Worm (Caenorhabditis elegans) whole organism, L4 larva: ENCODE results near the gene srm-2.

ENCODE experiments used
- D1046.2 ChIP-seq: fragments of 200-800 bp; sonication (Bioruptor generic); IDR thresholded peaks from 2 replicates; pipeline ENCODE4 v1.3.6; 2022; ENCODE audit warnings: missing genetic modification characterization, missing compliant biosample characterization
- ceh-44 ChIP-seq: fragments of 200-800 bp; sonication (Bioruptor generic); IDR thresholded peaks from 2 replicates; pipeline ENCODE4 v1.3.6; 2022; ENCODE audit warnings: missing genetic modification reagents, missing genetic modification characterization, missing compliant biosample characterization
- egl-27 ChIP-seq: sonication (generic microtip); optimal IDR thresholded peaks from 3 replicates; lab custom pipeline; 2017; ENCODE audit warnings: missing biosample characterization, missing genetic modification reagents, missing genetic modification characterization
- lin-1 ChIP-seq: fragments of 200-800 bp; sonication (Bioruptor generic); IDR thresholded peaks from 2 replicates; pipeline ENCODE4 v1.3.6; 2022; ENCODE audit warnings: missing genetic modification reagents, missing genetic modification characterization, missing compliant biosample characterization
- lin-39 ChIP-seq: fragments of 150-350 bp; optimal IDR thresholded peaks from 2 replicates; lab custom pipeline; 2014; ENCODE audit warnings: missing biosample characterization, missing genetic modification reagents, missing genetic modification characterization
- nhr-6 ChIP-seq: fragments of 150-350 bp; optimal IDR thresholded peaks from 2 replicates; lab custom pipeline; 2014; ENCODE audit warnings: missing biosample characterization, missing genetic modification characterization
- ztf-11 ChIP-seq: fragments of 150-350 bp; optimal IDR thresholded peaks from 2 replicates; lab custom pipeline; 2014; ENCODE audit warnings: missing biosample characterization, missing genetic modification characterization
- ztf-7 ChIP-seq: fragments of 150-350 bp; optimal IDR thresholded peaks from 2 replicates; lab custom pipeline; 2014; ENCODE audit warnings: missing biosample characterization, missing genetic modification characterization

DNA sequence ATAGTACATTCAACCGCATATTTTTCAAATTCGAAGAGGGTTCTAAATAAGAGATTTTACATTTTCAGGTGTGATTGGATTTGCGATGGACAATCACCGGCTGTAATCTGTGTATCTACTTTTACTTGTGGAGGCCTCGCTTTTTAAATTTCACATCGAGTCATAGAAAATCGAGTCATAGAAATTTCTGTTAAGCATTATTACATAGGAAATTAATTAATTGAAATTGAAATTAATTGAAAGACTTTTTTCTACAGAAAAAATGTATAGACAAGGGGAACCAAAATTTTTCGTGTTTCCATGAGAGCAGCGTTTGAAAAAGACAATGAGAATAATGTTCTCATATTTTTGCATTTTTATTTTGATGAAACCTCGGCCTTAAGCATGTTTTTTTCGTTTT, 24.7 kb upstream of the srm-2 start, which contains the start of gene clec-176:
- no peak for TF ChIP-seq D1046.2 (GFP tag; lab: Robert Waterston, UW)
- no peak for TF ChIP-seq ztf-11 (tag; lab: Kevin White, UChicago)
- TF ChIP-seq nhr-6 (tag; lab: Kevin White, UChicago): no peak
- no peak for TF ChIP-seq lin-1 (GFP tag; lab: Robert Waterston, UW)
- TF ChIP-seq ztf-7 (tag; lab: Kevin White, UChicago): no peak
- no peak for TF ChIP-seq ceh-44 (GFP tag; lab: Robert Waterston, UW)
- TF ChIP-seq lin-39: no peak
- no peak for TF ChIP-seq egl-27 (tag; lab: Kevin White, UChicago)
